Worm (Caenorhabditis elegans): ENCODE results near the gene Y37A1A.3.
"Not testable (repeated sequence)": the region's sequence is repeated elsewhere in the genome, so short reads cannot be mapped to it uniquely, and the experiment has no call there.

ce11 chrIV:13884435-13884834 lies 18.2 kb downstream of the Y37A1A.3 start:
- TF ChIP-seq mes-2 (tag; optimal IDR thresholded peaks at IDR 0.05; ENCODE audit: poor library complexity, severe bottlenecking); lsy-2 (tag; optimal IDR thresholded peaks at IDR 0.05); nhr-102 (tag; optimal IDR thresholded peaks at IDR 0.05); hlh-30 (tag; optimal IDR thresholded peaks at IDR 0.05; ENCODE audit: insufficient read depth): not testable (repeated sequence)
